Fruit fly (Drosophila melanogaster) whole organism, embryonic: ENCODE results near the gene eco.
A peak's percentile ranks its signal among the peaks of the same experiment; 100 is the strongest.

Experiments used
- BtbVII ChIP-seq: fragments of 200-800 bp; sonication (Bioruptor generic); optimal IDR thresholded peaks from 3 replicates; lab custom pipeline; 2017; ENCODE audit warnings: missing biosample characterization, mild to moderate bottlenecking, missing genetic modification characterization
- CG11085 ChIP-seq: fragments of 200-800 bp; sonication (Bioruptor generic); IDR thresholded peaks from 2 replicates; pipeline ENCODE4 v1.3.6; 2022; ENCODE audit warnings: missing biosample characterization, missing genetic modification characterization
- CG11456 ChIP-seq: fragments of 200-800 bp; sonication (Bioruptor generic); IDR thresholded peaks from 3 replicates; pipeline ENCODE4 v1.3.6; 2022; ENCODE audit warnings: missing biosample characterization, missing genetic modification characterization
- CG11723 ChIP-seq: fragments of 200-800 bp; sonication (Bioruptor generic); optimal IDR thresholded peaks from 2 replicates; lab custom pipeline; 2017; ENCODE audit warnings: missing biosample characterization, mild to moderate bottlenecking, missing genetic modification characterization
- CG12071 ChIP-seq: fragments of 200-800 bp; sonication (Bioruptor generic); optimal IDR thresholded peaks from 3 replicates; lab custom pipeline; 2018; ENCODE audit warnings: missing biosample characterization, mild to moderate bottlenecking, missing genetic modification characterization
- CG15514 ChIP-seq: fragments of 200-800 bp; sonication (Bioruptor generic); optimal IDR thresholded peaks from 3 replicates; lab custom pipeline; 2017; ENCODE audit warnings: missing biosample characterization, missing genetic modification characterization, mild to moderate bottlenecking, moderate library complexity, missing genetic modification reagents
- CG16779 ChIP-seq: fragments of 200-800 bp; sonication (Bioruptor generic); IDR thresholded peaks from 2 replicates; pipeline ENCODE4 v1.3.6; 2022; ENCODE audit warnings: missing biosample characterization, missing genetic modification characterization
- CG16863 ChIP-seq: fragments of 200-800 bp; sonication (Bioruptor generic); optimal IDR thresholded peaks from 3 replicates; lab custom pipeline; 2016; ENCODE audit warnings: missing biosample characterization, missing genetic modification characterization
- CG31365 ChIP-seq: fragments of 200-800 bp; sonication (Bioruptor generic); optimal IDR thresholded peaks from 2 replicates; lab custom pipeline; 2018; ENCODE audit warnings: missing biosample characterization, mild to moderate bottlenecking, missing genetic modification characterization
- CG43689 ChIP-seq: fragments of 200-800 bp; sonication (Bioruptor generic); IDR thresholded peaks from 2 replicates; pipeline ENCODE4 v1.3.6; 2022; ENCODE audit warnings: missing biosample characterization, missing genetic modification characterization
- CG7839 ChIP-seq: fragments of 200-800 bp; sonication (Bioruptor generic); optimal IDR thresholded peaks from 3 replicates; lab custom pipeline; 2018; ENCODE audit warnings: missing biosample characterization, mild to moderate bottlenecking, missing genetic modification characterization, moderate library complexity
- CG7987 ChIP-seq: fragments of 200-800 bp; sonication (Bioruptor generic); optimal IDR thresholded peaks from 2 replicates; lab custom pipeline; 2018; ENCODE audit warnings: missing biosample characterization, mild to moderate bottlenecking, missing genetic modification characterization, moderate library complexity
- CG8359 ChIP-seq: fragments of 200-800 bp; sonication (Bioruptor generic); optimal IDR thresholded peaks from 2 replicates; lab custom pipeline; 2017; ENCODE audit warnings: missing biosample characterization, mild to moderate bottlenecking, missing genetic modification characterization, borderline replicate concordance
- CTCF ChIP-seq: fragments of 200-800 bp; sonication (Bioruptor generic); optimal IDR thresholded peaks from 2 replicates; lab custom pipeline; 2017; ENCODE audit warnings: missing biosample characterization, mild to moderate bottlenecking, missing genetic modification characterization, moderate library complexity
- CkIIα-i1 ChIP-seq: fragments of 200-800 bp; sonication (Bioruptor generic); IDR thresholded peaks from 2 replicates; pipeline ENCODE4 v1.3.6; 2022; ENCODE audit warnings: missing biosample characterization, missing genetic modification characterization
- Dfd ChIP-seq, 2 experiments: fragments of >200 bp; optimal IDR thresholded peaks; 2 replicates each; lab custom pipeline; 2017; ENCODE audit warnings: missing biosample characterization in 2 of 2, missing genetic modification characterization in 2 of 2
- Doc3 ChIP-seq: fragments of 200-800 bp; sonication (Bioruptor generic); IDR thresholded peaks from 3 replicates; pipeline ENCODE4 v1.3.6; 2022; ENCODE audit warnings: missing biosample characterization, missing genetic modification characterization; ENCODE audit not compliant: partially characterized antibody
- Drgx ChIP-seq: fragments of 200-800 bp; sonication (Bioruptor generic); IDR thresholded peaks from 2 replicates; pipeline ENCODE4 v1.3.6; 2022; ENCODE audit warnings: missing biosample characterization, missing genetic modification characterization
- Fer1 ChIP-seq: fragments of 200-800 bp; sonication (Bioruptor generic); optimal IDR thresholded peaks from 2 replicates; lab custom pipeline; 2017; ENCODE audit warnings: missing biosample characterization, mild to moderate bottlenecking, missing genetic modification characterization
- Fer3 ChIP-seq: fragments of 200-800 bp; sonication (Bioruptor generic); optimal IDR thresholded peaks from 2 replicates; lab custom pipeline; 2018; ENCODE audit warnings: missing biosample characterization, mild to moderate bottlenecking, missing genetic modification characterization, moderate library complexity
- H2.0 ChIP-seq: fragments of 200-800 bp; sonication (Bioruptor generic); IDR thresholded peaks from 2 replicates; pipeline ENCODE4 v1.3.6; 2022; ENCODE audit warnings: missing biosample characterization, missing genetic modification characterization
- HLH4C ChIP-seq: fragments of 200-800 bp; sonication (Bioruptor generic); IDR thresholded peaks from 3 replicates; pipeline ENCODE4 v1.3.6; 2022; ENCODE audit warnings: missing biosample characterization, missing genetic modification characterization; ENCODE audit not compliant: partially characterized antibody
- Meics ChIP-seq: fragments of 200-800 bp; sonication (Bioruptor generic); optimal IDR thresholded peaks from 2 replicates; lab custom pipeline; 2017; ENCODE audit warnings: missing biosample characterization, mild to moderate bottlenecking, missing genetic modification characterization
- Opbp ChIP-seq: fragments of 200-800 bp; sonication (Bioruptor generic); IDR thresholded peaks from 3 replicates; pipeline ENCODE4 v1.3.6; 2022; ENCODE audit warnings: missing biosample characterization, missing genetic modification characterization; ENCODE audit not compliant: partially characterized antibody
- Taf1 ChIP-seq: fragments of 200-800 bp; sonication (Bioruptor generic); IDR thresholded peaks from 2 replicates; pipeline ENCODE4 v1.3.6; 2022; ENCODE audit warnings: missing biosample characterization, missing genetic modification characterization
- Xrp1 ChIP-seq: fragments of 200-800 bp; sonication (Bioruptor generic); IDR thresholded peaks from 2 replicates; pipeline ENCODE4 v1.3.6; 2022; ENCODE audit warnings: missing biosample characterization, missing genetic modification characterization
- az2 ChIP-seq: fragments of 200-800 bp; sonication (Bioruptor generic); optimal IDR thresholded peaks from 3 replicates; lab custom pipeline; 2016; ENCODE audit warnings: missing biosample characterization, missing genetic modification characterization
- bsh ChIP-seq, 2 experiments: fragments of 200-800 bp; sonication (Bioruptor generic); optimal IDR thresholded peaks; 2 replicates each; lab custom pipeline; 2017 to 2018; ENCODE audit warnings: mild to moderate bottlenecking in 2 of 2, missing biosample characterization in 2 of 2, missing genetic modification characterization in 2 of 2, moderate library complexity in 1 of 2
- btn ChIP-seq: fragments of 200-800 bp; sonication (Bioruptor generic); optimal IDR thresholded peaks from 2 replicates; lab custom pipeline; 2016; ENCODE audit warnings: missing biosample characterization, missing genetic modification characterization
- caup ChIP-seq: fragments of 200-800 bp; sonication (Bioruptor generic); optimal IDR thresholded peaks from 3 replicates; lab custom pipeline; 2017; ENCODE audit warnings: missing biosample characterization, mild to moderate bottlenecking, missing genetic modification characterization, moderate library complexity; ENCODE audit not compliant: severe bottlenecking
- cg ChIP-seq: fragments of 200-800 bp; sonication (Bioruptor generic); optimal IDR thresholded peaks from 3 replicates; lab custom pipeline; 2019; ENCODE audit warnings: missing biosample characterization, mild to moderate bottlenecking, missing genetic modification characterization, moderate library complexity
- eyg ChIP-seq: fragments of 200-800 bp; sonication (Bioruptor generic); optimal IDR thresholded peaks from 3 replicates; lab custom pipeline; 2016; ENCODE audit warnings: missing biosample characterization, missing genetic modification characterization
- gem ChIP-seq: fragments of 200-800 bp; sonication (Bioruptor generic); optimal IDR thresholded peaks from 2 replicates; lab custom pipeline; 2019; ENCODE audit warnings: missing biosample characterization, mild to moderate bottlenecking, missing genetic modification characterization, moderate library complexity
- her ChIP-seq: fragments of 200-800 bp; sonication (Bioruptor generic); optimal IDR thresholded peaks from 2 replicates; lab custom pipeline; 2016; ENCODE audit warnings: missing biosample characterization, missing genetic modification characterization
- kah ChIP-seq: fragments of 200-800 bp; sonication (Bioruptor generic); optimal IDR thresholded peaks from 2 replicates; lab custom pipeline; 2018; ENCODE audit warnings: missing biosample characterization, mild to moderate bottlenecking, missing genetic modification characterization
- kay ChIP-seq: fragments of 200-800 bp; sonication (Bioruptor generic); optimal IDR thresholded peaks from 2 replicates; lab custom pipeline; 2016; ENCODE audit warnings: missing biosample characterization, missing genetic modification characterization
- oc ChIP-seq: fragments of 200-800 bp; sonication (Bioruptor generic); optimal IDR thresholded peaks from 2 replicates; lab custom pipeline; 2018; ENCODE audit warnings: missing biosample characterization, mild to moderate bottlenecking, missing genetic modification characterization, moderate library complexity
- otp ChIP-seq: fragments of 200-800 bp; sonication (Bioruptor generic); IDR thresholded peaks from 3 replicates; pipeline ENCODE4, ENCODE4 v1.3.6; 2022; ENCODE audit warnings: missing biosample characterization, missing genetic modification characterization
- pan ChIP-seq, 4 experiments: fragments of >200 bp in 3 of 4; fragments of 200-800 bp in 1 of 4; sonication (Bioruptor generic) in 1 of 4; optimal IDR thresholded peaks in 3 of 4; IDR thresholded peaks in 1 of 4; 2 replicates each; pipeline versions ENCODE4 v1.3.6 to Lab custom; 2017 to 2022; ENCODE audit warnings: missing biosample characterization in 2 of 4, missing genetic modification characterization in 2 of 4, mixed read lengths in 1 of 4
- pita ChIP-seq: fragments of 200-800 bp; sonication (Bioruptor generic); optimal IDR thresholded peaks from 2 replicates; lab custom pipeline; 2017; ENCODE audit warnings: missing biosample characterization, mild to moderate bottlenecking, missing genetic modification characterization
- pzg ChIP-seq: fragments of 200-800 bp; sonication (Bioruptor generic); optimal IDR thresholded peaks from 3 replicates; lab custom pipeline; 2018; ENCODE audit warnings: missing biosample characterization, mild to moderate bottlenecking, missing genetic modification characterization, moderate library complexity
- tio ChIP-seq: fragments of 200-800 bp; sonication (Bioruptor generic); optimal IDR thresholded peaks from 2 replicates; lab custom pipeline; 2017; ENCODE audit warnings: missing biosample characterization, missing genetic modification characterization, inconsistent platforms
- tup ChIP-seq: fragments of 200-800 bp; sonication (Bioruptor generic); optimal IDR thresholded peaks from 2 replicates; lab custom pipeline; 2016; ENCODE audit warnings: missing biosample characterization, mild to moderate bottlenecking, missing genetic modification characterization, moderate library complexity
- twi ChIP-seq: fragments of 200-800 bp; optimal IDR thresholded peaks from 2 replicates; lab custom pipeline; 2019; ENCODE audit warnings: missing biosample characterization, mild to moderate bottlenecking, missing genetic modification characterization, moderate library complexity
- usp ChIP-seq: fragments of >200 bp; optimal IDR thresholded peaks from 2 replicates; lab custom pipeline; 2017; ENCODE audit warnings: missing biosample characterization, missing genetic modification characterization
- wdn ChIP-seq: fragments of 200-800 bp; sonication (Bioruptor generic); IDR thresholded peaks from 2 replicates; pipeline ENCODE4 v1.3.6; 2022; ENCODE audit warnings: missing biosample characterization, missing genetic modification characterization
- wek ChIP-seq: fragments of 200-800 bp; sonication (Bioruptor generic); optimal IDR thresholded peaks from 3 replicates; lab custom pipeline; 2018; ENCODE audit warnings: missing biosample characterization, mild to moderate bottlenecking, missing genetic modification characterization, moderate library complexity
- z ChIP-seq: fragments of 200-800 bp; sonication (Bioruptor generic); IDR thresholded peaks from 3 replicates; pipeline ENCODE4 v1.3.6; 2022; ENCODE audit warnings: missing biosample characterization, missing genetic modification characterization

Gene eco

DNA sequence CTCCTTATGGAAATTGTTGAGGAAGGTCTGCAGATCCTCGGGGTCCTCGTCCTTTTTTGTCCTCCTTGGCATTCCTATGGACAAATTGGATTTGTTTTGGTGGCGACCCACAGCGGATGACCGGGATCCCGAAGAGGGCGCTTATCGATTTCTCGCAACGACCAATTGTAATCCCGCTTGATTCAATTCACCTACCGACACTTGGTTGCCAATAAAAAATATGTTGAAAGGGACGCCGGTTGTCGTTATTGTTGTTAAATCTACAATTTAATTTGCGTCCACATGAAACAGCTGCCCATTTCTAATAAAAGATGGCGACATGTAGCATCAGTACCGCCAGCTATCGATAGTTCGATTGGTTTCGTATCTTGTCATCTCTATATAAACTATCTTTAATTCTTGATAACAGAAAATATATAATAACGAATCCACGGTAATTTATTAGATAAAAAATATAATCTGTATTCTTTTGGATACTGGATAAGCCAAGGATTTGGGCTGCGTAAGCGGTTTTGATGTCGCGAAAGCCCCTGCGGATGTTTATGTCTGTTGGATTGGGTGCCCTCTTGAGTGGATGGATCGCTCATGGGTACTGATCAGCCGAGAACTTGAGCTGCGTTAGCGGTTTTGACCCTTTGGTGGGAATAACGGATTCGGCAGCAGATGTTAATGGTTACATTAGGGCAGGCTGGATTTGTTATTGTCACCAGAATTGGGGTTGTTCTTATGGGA, 17.4 kb upstream of the eco start, which contains the start of gene CTCF (continued):
- TF ChIP-seq Fer3 (tag; lab: Kevin White, UChicago) (no peak), H2.0 (no peak), Drgx (GFP tag; lab: Robert Waterston, UW) (peak; percentile 26; the same call in 1 of the 2 replicates), bsh (GFP tag; optimal IDR thresholded peaks at IDR 0.05; lab: Kevin White, UChicago) (peak in 1 of 2 experiments; percentile 34), otp (GFP tag; lab: Robert Waterston, UW) (no peak), Meics (GFP tag; lab: Kevin White, UChicago) (peak; percentile 77), CG11456 (GFP tag; lab: Robert Waterston, UW) (peak; percentile 73; the same call in 2 of the 3 replicates), az2 (GFP tag; lab: Kevin White, UChicago) (peak; percentile 31), CG8359 (GFP tag; lab: Kevin White, UChicago) (no peak), CG11723 (GFP tag; lab: Kevin White, UChicago) (no peak), Fer1 (GFP tag; lab: Kevin White, UChicago) (peak; percentile 62), btn (GFP tag; lab: Kevin White, UChicago) (no peak)

DNA sequence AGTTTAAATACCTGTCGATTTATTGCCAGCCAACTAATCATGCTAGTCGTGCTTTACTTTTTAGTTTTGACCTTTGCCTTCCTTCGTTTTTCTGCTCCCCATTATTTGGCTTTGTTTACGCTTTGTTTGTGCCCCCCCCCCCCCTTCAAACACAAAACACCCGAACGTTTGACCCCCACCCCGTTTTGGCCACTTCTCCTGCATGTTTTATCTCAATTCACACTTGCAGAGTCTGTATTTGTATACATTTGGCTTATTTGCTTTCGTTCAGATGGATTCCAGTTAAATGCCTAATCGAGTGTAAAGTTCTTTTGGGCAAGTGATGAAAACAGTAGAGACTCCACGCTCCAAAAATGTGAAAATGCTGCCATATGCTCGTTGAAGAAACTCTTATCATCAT, 10.2 kb upstream of the eco start:
- TF ChIP-seq CG7839 (tag; lab: Kevin White, UChicago), result no peak
- no peak for TF ChIP-seq CkIIα-i1
- TF ChIP-seq CG16779 (GFP tag; lab: Robert Waterston, UW), result no peak
- peak; percentile 19 for TF ChIP-seq kah (GFP tag; lab: Kevin White, UChicago)
- no peak for TF ChIP-seq pan (optimal IDR thresholded peaks at IDR 0.05; lab: Kevin White, UChicago)
- TF ChIP-seq pan (GFP tag; optimal IDR thresholded peaks at IDR 0.05 in 1 of 2, IDR thresholded peaks at IDR 0.05 in 1 of 2), result no peak
- TF ChIP-seq CG7987 (GFP tag; lab: Kevin White, UChicago), result peak; percentile 27
- no peak for TF ChIP-seq z
- TF ChIP-seq kay, result no peak
- no peak for TF ChIP-seq tup (GFP tag; lab: Kevin White, UChicago)
- TF ChIP-seq pzg (GFP tag; lab: Kevin White, UChicago), result no peak
- TF ChIP-seq Taf1 (GFP tag; lab: Robert Waterston, UW), result no peak
- TF ChIP-seq pita (GFP tag; lab: Kevin White, UChicago), result no peak
- no peak for TF ChIP-seq cg (GFP tag; lab: Kevin White, UChicago)
- no peak for TF ChIP-seq her (GFP tag; lab: Kevin White, UChicago)
- TF ChIP-seq wdn (GFP tag; lab: Robert Waterston, UW), result no peak
- TF ChIP-seq twi (tag; lab: Kevin White, UChicago), result peak; percentile 21
- TF ChIP-seq oc (tag; lab: Kevin White, UChicago), result no peak
- TF ChIP-seq CG43689 (GFP tag; lab: Robert Waterston, UW), result no peak
- no peak for TF ChIP-seq Dfd (GFP tag; optimal IDR thresholded peaks at IDR 0.05; lab: Kevin White, UChicago)
- TF ChIP-seq usp (GFP tag; lab: Kevin White, UChicago), result no peak
- TF ChIP-seq CG16863 (GFP tag; lab: Kevin White, UChicago), result no peak
- no peak for TF ChIP-seq gem (tag; lab: Kevin White, UChicago)
- no peak for TF ChIP-seq CTCF (GFP tag; lab: Kevin White, UChicago)
- no peak for TF ChIP-seq eyg (GFP tag; lab: Kevin White, UChicago)
- no peak for TF ChIP-seq Xrp1 (GFP tag; lab: Robert Waterston, UW)
- no peak for TF ChIP-seq HLH4C (GFP tag; lab: Robert Waterston, UW)
- no peak for TF ChIP-seq Doc3 (GFP tag; lab: Robert Waterston, UW)
- TF ChIP-seq CG31365 (tag; lab: Kevin White, UChicago), result no peak
- TF ChIP-seq CG15514 (GFP tag; lab: Kevin White, UChicago), result peak; percentile 19
- peak; percentile 24 for TF ChIP-seq BtbVII (GFP tag; lab: Kevin White, UChicago)
- peak; percentile 6 for TF ChIP-seq caup
- no peak for TF ChIP-seq Opbp (GFP tag; lab: Robert Waterston, UW)
- no peak for TF ChIP-seq wek
- no peak for TF ChIP-seq tio (GFP tag; lab: Kevin White, UChicago)
- TF ChIP-seq CG12071 (GFP tag; lab: Kevin White, UChicago), result peak; percentile 32
- TF ChIP-seq CG11085 (GFP tag; lab: Robert Waterston, UW), result no peak
